Worm (Caenorhabditis elegans) whole organism, L3 larva: ENCODE measurements around the gene tsp-16.

Experiments
- ama-1 ChIP-seq: fragments of 150-350 bp; optimal IDR thresholded peaks from 2 replicates; lab custom pipeline; 2018
- daf-12 ChIP-seq: fragments of 150-350 bp; optimal IDR thresholded peaks from 2 replicates; lab custom pipeline; 2014; ENCODE audit warnings: missing biosample characterization, missing genetic modification reagents, missing genetic modification characterization
- fos-1 ChIP-seq: fragments of 150-350 bp; optimal IDR thresholded peaks from 2 replicates; lab custom pipeline; 2014; ENCODE audit warnings: missing biosample characterization, missing genetic modification characterization
- jun-1 ChIP-seq: fragments of 150-350 bp; optimal IDR thresholded peaks from 2 replicates; lab custom pipeline; 2014; ENCODE audit warnings: missing biosample characterization, missing genetic modification reagents, missing genetic modification characterization
- lin-15B ChIP-seq: fragments of 150-350 bp; optimal IDR thresholded peaks from 2 replicates; lab custom pipeline; 2014; ENCODE audit warnings: missing biosample characterization, missing genetic modification characterization
- pqm-1 ChIP-seq: fragments of 150-350 bp; optimal IDR thresholded peaks from 2 replicates; lab custom pipeline; 2017; ENCODE audit warnings: missing biosample characterization, missing genetic modification characterization, inconsistent platforms
- unc-39 ChIP-seq: sonication (generic microtip); optimal IDR thresholded peaks from 4 replicates; lab custom pipeline; 2017; ENCODE audit warnings: missing biosample characterization, missing genetic modification characterization
- unc-62 ChIP-seq: fragments of 150-350 bp; sonication (generic microtip); optimal IDR thresholded peaks from 4 replicates; lab custom pipeline; 2014; ENCODE audit warnings: missing biosample characterization, missing genetic modification reagents, missing genetic modification characterization
- ztf-11 ChIP-seq: fragments of 150-350 bp; optimal IDR thresholded peaks from 2 replicates; lab custom pipeline; 2014; ENCODE audit warnings: missing biosample characterization, missing genetic modification characterization

DNA sequence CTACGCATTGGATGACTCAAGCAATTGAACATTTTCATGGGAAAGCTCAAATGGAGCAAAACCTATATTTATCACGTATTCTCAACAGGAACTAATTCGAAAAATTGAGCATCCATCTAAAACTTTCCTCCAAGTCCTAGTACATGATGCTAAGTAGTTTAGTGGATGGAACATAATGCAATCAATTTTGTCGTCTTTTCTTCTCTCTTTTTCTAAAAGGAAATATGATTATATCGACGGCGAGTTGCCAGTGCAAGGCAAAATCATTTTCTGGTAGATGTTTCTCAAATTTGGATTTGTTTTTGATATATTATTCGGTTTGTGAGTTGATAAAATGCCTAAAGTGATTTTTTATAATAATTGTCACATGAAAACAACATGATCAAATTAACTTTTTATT, 44.3 kb upstream of the tsp-16 start:
- no peak for TF ChIP-seq lin-15B (tag; lab: Kevin White, UChicago)
- no peak for TF ChIP-seq unc-62 (GFP tag; lab: Kevin White, UChicago)
- TF ChIP-seq unc-39 (tag; lab: Kevin White, UChicago) = no peak
- no peak for TF ChIP-seq ztf-11
- no peak for TF ChIP-seq pqm-1 (tag; lab: Kevin White, UChicago)
- no peak for TF ChIP-seq jun-1 (tag; lab: Kevin White, UChicago)
- TF ChIP-seq daf-12 (tag; lab: Kevin White, UChicago) = no peak
- no peak for TF ChIP-seq ama-1 (lab: Kevin White, UChicago)
- no peak for TF ChIP-seq fos-1 (tag; lab: Kevin White, UChicago)
